Worm (Caenorhabditis elegans) whole organism, late embryonic: ENCODE data around the gene spin-2.

Source experiments
- C08G9.2 ChIP-seq: sonication (generic microtip); optimal IDR thresholded peaks from 2 replicates; lab custom pipeline; 2016; ENCODE audit warnings: mild to moderate bottlenecking, missing genetic modification characterization, moderate library complexity, missing compliant biosample characterization
- lim-6 ChIP-seq: sonication (generic microtip); optimal IDR thresholded peaks from 2 replicates; lab custom pipeline; 2016; ENCODE audit warnings: missing genetic modification characterization, missing compliant biosample characterization
- ref-2 ChIP-seq: sonication (generic microtip); optimal IDR thresholded peaks from 2 replicates; lab custom pipeline; 2016; ENCODE audit warnings: missing genetic modification characterization, missing compliant biosample characterization
- tbx-2 ChIP-seq: sonication (generic microtip); optimal IDR thresholded peaks from 2 replicates; lab custom pipeline; 2016; ENCODE audit warnings: missing genetic modification characterization, missing compliant biosample characterization

DNA sequence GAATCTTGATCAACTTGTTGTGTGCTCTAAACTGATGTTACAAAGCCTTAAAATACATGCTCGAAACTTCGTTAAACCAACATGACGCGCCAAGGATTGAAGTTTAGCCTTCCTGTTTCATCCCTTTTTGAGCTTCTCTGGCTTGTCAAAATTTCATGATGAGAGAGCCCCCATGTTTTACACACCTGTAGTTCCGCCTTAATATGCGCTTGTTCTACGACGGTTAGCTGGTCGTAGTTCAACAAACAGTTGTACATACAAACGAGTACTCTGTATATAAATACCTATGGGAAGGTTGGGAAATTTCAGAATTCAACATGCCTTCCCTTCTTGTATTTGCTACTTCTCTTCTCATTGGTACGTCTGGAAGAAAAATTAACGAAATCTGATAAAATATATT lies 18.4 kb upstream of the spin-2 start, which contains the start of gene scl-6:
- TF ChIP-seq lim-6 (tag; lab: Kevin White, UChicago): no peak
- TF ChIP-seq ref-2: no peak
- no peak for TF ChIP-seq tbx-2 (tag; lab: Kevin White, UChicago)
- no peak for TF ChIP-seq C08G9.2 (tag; lab: Kevin White, UChicago)
